Fruit fly (Drosophila melanogaster): ENCODE measurements around the gene noi.

DNA sequence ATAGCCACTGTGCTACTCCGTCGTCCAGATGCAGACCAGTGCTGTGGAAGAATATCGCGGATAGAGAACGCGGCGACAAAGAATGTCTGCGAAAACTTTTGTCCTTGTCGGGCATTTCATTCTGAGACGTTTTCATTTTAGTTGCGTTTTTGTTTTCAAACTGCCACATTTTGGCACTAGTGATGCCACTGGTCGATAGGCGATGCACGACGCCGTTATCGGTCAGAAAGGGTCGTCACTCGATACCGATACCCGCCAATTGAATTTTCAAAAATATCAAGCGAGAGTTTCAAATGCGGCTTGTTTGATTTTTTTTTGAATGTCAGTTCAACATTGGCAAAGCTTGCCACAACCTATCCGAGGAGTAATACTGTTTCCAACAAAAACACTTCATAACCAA is 40.8 kb downstream of the noi start:
- TF ChIP-seq CG8478 (optimal IDR thresholded peaks at IDR 0.05): no peak
- TF ChIP-seq CTCF (optimal IDR thresholded peaks at IDR 0.05): peak; percentile 2 to 4
